Worm (Caenorhabditis elegans): ENCODE data around the gene ruvb-2.

DNA sequence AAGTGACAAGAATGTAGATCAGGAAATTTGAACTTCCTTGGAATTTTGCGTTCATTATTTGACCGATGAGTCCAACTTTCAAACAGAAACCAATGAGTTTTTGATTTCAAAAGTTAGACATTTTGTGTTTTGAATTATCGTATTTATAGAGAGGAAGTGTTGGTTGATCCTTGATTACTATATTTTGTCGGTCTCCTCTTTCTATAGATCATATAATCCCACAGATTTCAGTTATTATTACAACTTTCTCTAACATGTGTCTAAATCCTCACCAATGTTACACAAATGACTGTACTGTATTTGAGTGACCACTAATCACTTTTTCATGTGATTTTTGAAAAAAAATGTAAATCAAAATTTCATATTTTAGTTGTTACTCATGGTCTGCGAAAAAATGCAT is 45.3 kb upstream of the ruvb-2 start, which contains the start of gene B0478.3:
- TF ChIP-seq unc-98 (GFP tag; IDR thresholded peaks at IDR 0.05) (no peak), lin-39 (tag; optimal IDR thresholded peaks at IDR 0.05) (no peak), sptf-1 (tag; optimal IDR thresholded peaks at IDR 0.05) (no peak), nhr-28 (tag; optimal IDR thresholded peaks at IDR 0.05) (no peak), ama-1 (optimal IDR thresholded peaks at IDR 0.05) (no peak), nhr-12 (tag; optimal IDR thresholded peaks at IDR 0.05) (no peak), mdl-1 (tag; optimal IDR thresholded peaks at IDR 0.05) (no peak), blmp-1 (tag; optimal IDR thresholded peaks at IDR 0.05) (no peak)

Data from whole organism, L1 larva.